Fruit fly (Drosophila melanogaster) whole organism, embryonic: ENCODE measurements around the gene Trpgamma.

Experiments used
- ATbp ChIP-seq: fragments of 200-800 bp; sonication (Bioruptor generic); optimal IDR thresholded peaks from 2 replicates; lab custom pipeline; 2017; ENCODE audit warnings: missing biosample characterization, mild to moderate bottlenecking, missing genetic modification characterization, missing genetic modification reagents
- Asciz ChIP-seq: fragments of 200-800 bp; sonication (Bioruptor generic); optimal IDR thresholded peaks from 2 replicates; lab custom pipeline; 2017; ENCODE audit warnings: missing biosample characterization, mild to moderate bottlenecking, missing genetic modification characterization, missing genetic modification reagents
- Awh ChIP-seq: fragments of 200-800 bp; sonication (Bioruptor generic); IDR thresholded peaks from 2 replicates; pipeline ENCODE4, ENCODE4 v1.3.6; 2022; ENCODE audit warnings: missing biosample characterization, missing genetic modification characterization
- BEAF-32 ChIP-seq: fragments of 200-800 bp; sonication (Bioruptor generic); optimal IDR thresholded peaks from 3 replicates; lab custom pipeline; 2017; ENCODE audit warnings: missing biosample characterization, missing genetic modification characterization, mild to moderate bottlenecking, moderate library complexity, missing genetic modification reagents
- CG10147 ChIP-seq: fragments of 200-800 bp; sonication (Bioruptor generic); optimal IDR thresholded peaks from 2 replicates; lab custom pipeline; 2019; ENCODE audit warnings: missing biosample characterization, mild to moderate bottlenecking, missing genetic modification characterization, moderate library complexity
- CG12659 ChIP-seq: fragments of 200-800 bp; sonication (Bioruptor generic); optimal IDR thresholded peaks from 3 replicates; lab custom pipeline; 2017; ENCODE audit warnings: mild to moderate bottlenecking, missing biosample characterization, missing genetic modification reagents, missing genetic modification characterization
- CG17186 ChIP-seq: fragments of 200-800 bp; sonication (Bioruptor generic); optimal IDR thresholded peaks from 3 replicates; lab custom pipeline; 2017; ENCODE audit warnings: missing biosample characterization, missing genetic modification reagents, missing genetic modification characterization
- CG2116 ChIP-seq: fragments of 200-800 bp; sonication (Bioruptor generic); optimal IDR thresholded peaks from 3 replicates; lab custom pipeline; 2018; ENCODE audit warnings: missing biosample characterization, mild to moderate bottlenecking, missing genetic modification characterization
- CG2875 ChIP-seq: fragments of 200-800 bp; sonication (Bioruptor generic); optimal IDR thresholded peaks from 2 replicates; lab custom pipeline; 2017; ENCODE audit warnings: missing biosample characterization, mild to moderate bottlenecking, missing genetic modification characterization, missing genetic modification reagents
- CG30020 ChIP-seq: fragments of 200-800 bp; optimal IDR thresholded peaks from 2 replicates; lab custom pipeline; 2019; ENCODE audit warnings: missing biosample characterization, mild to moderate bottlenecking, missing genetic modification characterization, moderate library complexity
- CG34224 ChIP-seq: fragments of 200-800 bp; sonication (Bioruptor generic); IDR thresholded peaks from 3 replicates; pipeline ENCODE4 v1.3.6; 2022; ENCODE audit warnings: missing biosample characterization, missing genetic modification characterization; ENCODE audit not compliant: partially characterized antibody
- CG34376 ChIP-seq: fragments of 200-800 bp; sonication (Bioruptor generic); optimal IDR thresholded peaks from 2 replicates; lab custom pipeline; 2018; ENCODE audit warnings: missing biosample characterization, mild to moderate bottlenecking, missing genetic modification characterization
- CG3995 ChIP-seq: fragments of 200-800 bp; sonication (Bioruptor generic); optimal IDR thresholded peaks from 3 replicates; lab custom pipeline; 2016; ENCODE audit warnings: missing biosample characterization, missing genetic modification characterization
- CG4360 ChIP-seq: fragments of 200-800 bp; sonication (Bioruptor generic); IDR thresholded peaks from 2 replicates; pipeline ENCODE4 v1.3.6; 2022; ENCODE audit warnings: missing biosample characterization, missing genetic modification characterization
- CG6272 ChIP-seq: fragments of 200-800 bp; sonication (Bioruptor generic); IDR thresholded peaks from 2 replicates; pipeline ENCODE4 v1.3.6; 2022; ENCODE audit warnings: missing biosample characterization, missing genetic modification characterization
- CG7928 ChIP-seq: fragments of 200-800 bp; sonication (Bioruptor generic); optimal IDR thresholded peaks from 2 replicates; lab custom pipeline; 2017; ENCODE audit warnings: missing biosample characterization, mild to moderate bottlenecking, missing genetic modification characterization
- CG8290 ChIP-seq, 3 experiments: fragments of 200-800 bp; sonication (Bioruptor generic); optimal IDR thresholded peaks; 2 replicates each; lab custom pipeline; 2016 to 2019; ENCODE audit warnings: missing biosample characterization in 3 of 3, missing genetic modification characterization in 3 of 3, mild to moderate bottlenecking in 2 of 3, moderate library complexity in 1 of 3
- CG8944 ChIP-seq: fragments of 200-800 bp; sonication (Bioruptor generic); optimal IDR thresholded peaks from 3 replicates; lab custom pipeline; 2016; ENCODE audit warnings: missing biosample characterization, missing genetic modification characterization
- CG9437 ChIP-seq: fragments of 200-800 bp; sonication (Bioruptor generic); optimal IDR thresholded peaks from 2 replicates; lab custom pipeline; 2018; ENCODE audit warnings: missing biosample characterization, mild to moderate bottlenecking, missing genetic modification characterization
- D19A ChIP-seq: fragments of 200-800 bp; optimal IDR thresholded peaks from 3 replicates; lab custom pipeline; 2019; ENCODE audit warnings: missing biosample characterization, mild to moderate bottlenecking, missing genetic modification characterization, moderate library complexity
- Dll ChIP-seq: fragments of 200-800 bp; sonication (Bioruptor generic); IDR thresholded peaks from 4 replicates; pipeline ENCODE4 v1.3.6; 2022; ENCODE audit warnings: missing biosample characterization, missing genetic modification characterization; ENCODE audit not compliant: partially characterized antibody
- ERR ChIP-seq: fragments of 200-800 bp; sonication (Bioruptor generic); optimal IDR thresholded peaks from 2 replicates; lab custom pipeline; 2016; ENCODE audit warnings: missing biosample characterization, missing genetic modification characterization
- Ets97D ChIP-seq: fragments of 200-800 bp; sonication (Bioruptor generic); optimal IDR thresholded peaks from 3 replicates; lab custom pipeline; 2016; ENCODE audit warnings: missing biosample characterization, missing genetic modification characterization
- H2.0 ChIP-seq: fragments of 200-800 bp; sonication (Bioruptor generic); IDR thresholded peaks from 2 replicates; pipeline ENCODE4 v1.3.6; 2022; ENCODE audit warnings: missing biosample characterization, missing genetic modification characterization
- Lhr ChIP-seq: fragments of 200-800 bp; sonication (Bioruptor generic); optimal IDR thresholded peaks from 3 replicates; lab custom pipeline; 2017; ENCODE audit warnings: mild to moderate bottlenecking, missing biosample characterization, missing genetic modification reagents, missing genetic modification characterization
- MTF-1 ChIP-seq: fragments of 200-800 bp; sonication (Bioruptor generic); optimal IDR thresholded peaks from 2 replicates; lab custom pipeline; 2018; ENCODE audit warnings: missing biosample characterization, mild to moderate bottlenecking, missing genetic modification characterization, borderline replicate concordance
- Rfx ChIP-seq: fragments of 200-800 bp; sonication (Bioruptor generic); IDR thresholded peaks from 2 replicates; pipeline ENCODE4 v1.3.6; 2022; ENCODE audit warnings: missing biosample characterization, missing genetic modification characterization
- Scr ChIP-seq: fragments of 200-800 bp; sonication (Bioruptor generic); IDR thresholded peaks from 2 replicates; pipeline ENCODE4 v1.3.6; 2022; ENCODE audit warnings: missing biosample characterization, missing genetic modification characterization; ENCODE audit not compliant: partially characterized antibody
- Side ChIP-seq: fragments of 200-800 bp; sonication (Bioruptor generic); optimal IDR thresholded peaks from 2 replicates; lab custom pipeline; 2016; ENCODE audit warnings: missing biosample characterization, missing genetic modification characterization
- ato ChIP-seq: fragments of 200-800 bp; sonication (Bioruptor generic); IDR thresholded peaks from 2 replicates; pipeline ENCODE4 v1.3.6; 2022; ENCODE audit warnings: missing biosample characterization, missing genetic modification characterization; ENCODE audit not compliant: partially characterized antibody
- gce ChIP-seq: fragments of 200-800 bp; sonication (Bioruptor generic); IDR thresholded peaks from 3 replicates; pipeline ENCODE4 v1.3.6; 2022; ENCODE audit warnings: missing biosample characterization, missing genetic modification characterization
- gro ChIP-seq: fragments of 200-800 bp; sonication (Bioruptor generic); optimal IDR thresholded peaks from 2 replicates; lab custom pipeline; 2016; ENCODE audit warnings: missing biosample characterization, missing genetic modification characterization
- ham ChIP-seq: fragments of 200-800 bp; sonication (Bioruptor generic); IDR thresholded peaks from 2 replicates; pipeline ENCODE4 v1.3.6; 2022; ENCODE audit warnings: missing biosample characterization, missing genetic modification characterization
- hb ChIP-seq: fragments of 200-800 bp; sonication (Bioruptor generic); IDR thresholded peaks from 3 replicates; pipeline ENCODE4 v1.3.6; 2022; ENCODE audit warnings: missing biosample characterization, missing genetic modification characterization; ENCODE audit not compliant: partially characterized antibody
- inv ChIP-seq: fragments of 200-800 bp; sonication (Bioruptor generic); IDR thresholded peaks from 2 replicates; pipeline ENCODE4 v1.3.6; 2022; ENCODE audit warnings: missing biosample characterization, missing genetic modification characterization; ENCODE audit not compliant: partially characterized antibody
- kay ChIP-seq: fragments of 200-800 bp; sonication (Bioruptor generic); optimal IDR thresholded peaks from 2 replicates; lab custom pipeline; 2016; ENCODE audit warnings: missing biosample characterization, missing genetic modification characterization
- knrl ChIP-seq: fragments of 200-800 bp; sonication (Bioruptor generic); IDR thresholded peaks from 3 replicates; pipeline ENCODE4 v1.3.6; 2022; ENCODE audit warnings: missing biosample characterization, missing genetic modification characterization; ENCODE audit not compliant: partially characterized antibody
- maf-S ChIP-seq: fragments of 200-800 bp; sonication (Bioruptor generic); optimal IDR thresholded peaks from 2 replicates; lab custom pipeline; 2016; ENCODE audit warnings: missing biosample characterization, missing genetic modification characterization
- nerfin-1 ChIP-seq: fragments of 200-800 bp; sonication (Bioruptor generic); optimal IDR thresholded peaks from 3 replicates; lab custom pipeline; 2019; ENCODE audit warnings: missing biosample characterization, mild to moderate bottlenecking, missing genetic modification characterization, moderate library complexity
- pan ChIP-seq, 4 experiments: fragments of >200 bp in 3 of 4; fragments of 200-800 bp in 1 of 4; sonication (Bioruptor generic) in 1 of 4; optimal IDR thresholded peaks in 3 of 4; IDR thresholded peaks in 1 of 4; 2 replicates each; pipeline versions ENCODE4 v1.3.6 to Lab custom; 2017 to 2022; ENCODE audit warnings: missing biosample characterization in 2 of 4, missing genetic modification characterization in 2 of 4, mixed read lengths in 1 of 4
- pfk ChIP-seq: fragments of 200-800 bp; sonication (Bioruptor generic); optimal IDR thresholded peaks from 2 replicates; lab custom pipeline; 2018; ENCODE audit warnings: missing biosample characterization, mild to moderate bottlenecking, missing genetic modification characterization, moderate library complexity
- phol ChIP-seq: fragments of 200-800 bp; sonication (Bioruptor generic); optimal IDR thresholded peaks from 3 replicates; lab custom pipeline; 2018; ENCODE audit warnings: missing biosample characterization, mild to moderate bottlenecking, missing genetic modification characterization, moderate library complexity
- rib ChIP-seq: fragments of 200-800 bp; sonication (Bioruptor generic); IDR thresholded peaks from 2 replicates; pipeline ENCODE4 v1.3.6; 2022; ENCODE audit warnings: missing biosample characterization, missing genetic modification characterization
- sim ChIP-seq: fragments of 200-800 bp; sonication (Bioruptor generic); IDR thresholded peaks from 2 replicates; pipeline ENCODE4 v1.3.6; 2022; ENCODE audit warnings: missing biosample characterization, missing genetic modification characterization
- toy ChIP-seq: fragments of 200-800 bp; sonication (Bioruptor generic); IDR thresholded peaks from 2 replicates; pipeline ENCODE4 v1.3.6; 2022; ENCODE audit warnings: missing biosample characterization, missing genetic modification characterization
- zen ChIP-seq: fragments of 200-800 bp; sonication (Bioruptor generic); optimal IDR thresholded peaks from 3 replicates; lab custom pipeline; 2018; ENCODE audit warnings: missing biosample characterization, mild to moderate bottlenecking, missing genetic modification characterization, moderate library complexity

The Trpgamma gene

dm6 chr2L:16679817-16680683 is 3.5 kb upstream of the Trpgamma start, which contains the start of the genes grp and squ (continued):
- TF ChIP-seq Rfx (GFP tag; lab: Robert Waterston, UW): peak; percentile 55
- TF ChIP-seq CG17186 (GFP tag; lab: Kevin White, UChicago): peak; percentile 47
- TF ChIP-seq toy (GFP tag; lab: Robert Waterston, UW): no peak
- peak; percentile 93 for TF ChIP-seq Dll
- TF ChIP-seq zen (tag; lab: Kevin White, UChicago): peak; percentile 45
- TF ChIP-seq CG34376 (GFP tag; lab: Kevin White, UChicago): peak; percentile 38
- TF ChIP-seq Ets97D: peak; percentile 48
- peak; percentile 92 for TF ChIP-seq CG7928 (GFP tag; lab: Kevin White, UChicago)
- no peak for TF ChIP-seq CG10147
- no peak for TF ChIP-seq ERR (GFP tag; lab: Kevin White, UChicago)
- TF ChIP-seq CG8944: no peak
- TF ChIP-seq sim: no peak
- peak; percentile 2 for TF ChIP-seq gro
- peak; percentile 48 for TF ChIP-seq MTF-1
- peak; percentile 97 for TF ChIP-seq hb
- peak; percentile 88 for TF ChIP-seq BEAF-32 (GFP tag; lab: Kevin White, UChicago)
- no peak for TF ChIP-seq gce
- TF ChIP-seq CG2875 (GFP tag; lab: Kevin White, UChicago): peak; percentile 8
- TF ChIP-seq ATbp: no peak
- TF ChIP-seq nerfin-1 (tag; lab: Kevin White, UChicago): peak; percentile 62
- TF ChIP-seq D19A (tag; lab: Kevin White, UChicago): peak; percentile 63
- peak; percentile 26; the same call in 1 of the 2 replicates for TF ChIP-seq CG6272 (GFP tag; lab: Robert Waterston, UW)
- peak; percentile 99 for TF ChIP-seq CG3995 (GFP tag; lab: Kevin White, UChicago)
- no peak for TF ChIP-seq Awh (GFP tag; lab: Robert Waterston, UW)
- TF ChIP-seq maf-S: no peak
- no peak for TF ChIP-seq CG4360 (GFP tag; lab: Robert Waterston, UW)
- peak; percentile 21 for TF ChIP-seq Asciz (GFP tag; lab: Kevin White, UChicago)
- no peak for TF ChIP-seq pan (optimal IDR thresholded peaks at IDR 0.05; lab: Kevin White, UChicago)
- TF ChIP-seq pan (GFP tag; optimal IDR thresholded peaks at IDR 0.05 in 1 of 2, IDR thresholded peaks at IDR 0.05 in 1 of 2): peak in 1 of 2 experiments; percentile 11
- peak; percentile 71 for TF ChIP-seq CG2116 (GFP tag; lab: Kevin White, UChicago)
- TF ChIP-seq phol (tag; lab: Kevin White, UChicago): peak; percentile 31
- no peak for TF ChIP-seq CG9437 (GFP tag; lab: Kevin White, UChicago)
- peak; percentile 92 for TF ChIP-seq CG34224
- peak; percentile 9 for TF ChIP-seq pfk (GFP tag; lab: Kevin White, UChicago)
- peak; percentile 20 for TF ChIP-seq CG8290 (GFP tag; optimal IDR thresholded peaks at IDR 0.05; lab: Kevin White, UChicago)
- TF ChIP-seq CG8290 (tag; optimal IDR thresholded peaks at IDR 0.05; lab: Kevin White, UChicago): peak; percentile 34 to 65
- no peak for TF ChIP-seq ham (GFP tag; lab: Robert Waterston, UW)
- peak; percentile 94 for TF ChIP-seq Scr (GFP tag; lab: Robert Waterston, UW)
- no peak for TF ChIP-seq H2.0 (GFP tag; lab: Robert Waterston, UW)
- TF ChIP-seq rib (GFP tag; lab: Robert Waterston, UW): peak; percentile 36; the same call in 1 of the 2 replicates
- TF ChIP-seq ato: peak; percentile 96
- TF ChIP-seq knrl (GFP tag; lab: Robert Waterston, UW): peak; percentile 92
- TF ChIP-seq inv (GFP tag; lab: Robert Waterston, UW): peak; percentile 93
- TF ChIP-seq Lhr: peak; percentile 22
- peak; percentile 55 for TF ChIP-seq kay (GFP tag; lab: Kevin White, UChicago)
- peak; percentile 39 for TF ChIP-seq CG30020
- peak; percentile 20 for TF ChIP-seq Side (GFP tag; lab: Kevin White, UChicago)
- peak; percentile 58 for TF ChIP-seq CG12659 (GFP tag; lab: Kevin White, UChicago)
